Worm (Caenorhabditis elegans): ENCODE measurements around the gene F02D8.4.

F02D8.4 gene

DNA sequence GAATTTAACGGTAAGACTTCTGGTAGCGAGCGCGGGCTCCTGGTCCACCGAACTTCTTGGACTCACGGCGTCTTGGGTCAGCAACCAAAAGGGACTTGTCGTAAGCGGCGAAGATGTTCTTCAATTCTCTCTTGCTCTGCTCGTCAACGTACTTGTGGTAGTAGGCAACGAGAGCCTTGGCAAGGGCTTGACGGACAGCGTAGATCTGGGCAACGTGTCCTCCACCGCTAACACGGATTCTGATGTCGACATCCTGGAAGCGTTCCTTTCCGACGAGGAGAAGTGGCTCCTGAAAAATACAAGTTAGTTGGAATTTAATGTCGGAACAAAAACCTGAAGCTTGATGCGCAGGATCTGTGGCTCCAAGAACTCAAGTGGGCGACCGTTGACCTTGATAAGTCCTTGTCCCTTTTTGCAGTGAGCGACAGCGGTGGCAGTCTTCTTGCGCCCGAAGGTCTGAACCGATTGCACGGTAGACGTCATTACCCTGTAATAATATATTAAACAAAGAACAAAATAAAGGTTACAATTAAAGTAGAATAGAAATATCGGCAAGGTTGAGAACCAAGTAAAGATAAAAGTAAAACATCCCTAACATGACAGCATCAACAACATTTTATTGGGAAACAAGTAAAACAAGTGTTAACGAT lies 15.5 kb downstream of the F02D8.4 start, which contains the start of gene rps-16 (continued):
- TF ChIP-seq skn-1 (tag; optimal IDR thresholded peaks at IDR 0.05) (no peak), F44E2.7 (GFP tag; IDR thresholded peaks at IDR 0.05) (no peak), nhr-48 (tag; optimal IDR thresholded peaks at IDR 0.05) (no peak), mxl-3 (GFP tag; optimal IDR thresholded peaks at IDR 0.05) (no peak), R02D3.7 (tag; optimal IDR thresholded peaks at IDR 0.05) (no peak), lin-38 (GFP tag; IDR thresholded peaks at IDR 0.05) (peak; percentile 82), lin-39 (tag; optimal IDR thresholded peaks at IDR 0.05) (no peak), spr-3 (GFP tag; optimal IDR thresholded peaks at IDR 0.05) (no peak), lir-3 (tag; optimal IDR thresholded peaks at IDR 0.05) (no peak), ztf-7 (tag; optimal IDR thresholded peaks at IDR 0.05) (no peak), jun-1 (tag; optimal IDR thresholded peaks at IDR 0.05) (no peak), egl-27 (tag; optimal IDR thresholded peaks at IDR 0.05) (no peak), nhr-77 (tag; optimal IDR thresholded peaks at IDR 0.05) (no peak), lin-29 (GFP tag; IDR thresholded peaks at IDR 0.05) (no peak), unc-130 (GFP tag; optimal IDR thresholded peaks at IDR 0.05) (no peak), cey-2 (tag; optimal IDR thresholded peaks at IDR 0.05; ENCODE audit: borderline replicate concordance, insufficient read depth) (no peak), egl-43 (GFP tag; IDR thresholded peaks at IDR 0.05) (peak; percentile 49; the same call in 1 of the 2 replicates), daf-16 (GFP tag; optimal IDR thresholded peaks at IDR 0.05) (peak in 1 of 2 experiments; percentile 21), daf-16 (tag; optimal IDR thresholded peaks at IDR 0.05) (no peak), madf-5 (GFP tag; IDR thresholded peaks at IDR 0.05) (0 out of 4 replicates have a peak, but pooled peaks of 1 of the 2 experiments have one; percentile 38), nhr-111 (GFP tag; optimal IDR thresholded peaks at IDR 0.05) (peak; percentile 89), F26F4.8 (GFP tag; conservative IDR thresholded peaks at IDR 0.05) (no peak), dpl-1 (GFP tag; optimal IDR thresholded peaks at IDR 0.05) (no peak), snpc-4 (tag; optimal IDR thresholded peaks at IDR 0.05) (no peak), ceh-20 (GFP tag; IDR thresholded peaks at IDR 0.05) (no peak), zag-1 (tag; optimal IDR thresholded peaks at IDR 0.05) (no peak), dmd-9 (GFP tag; IDR thresholded peaks at IDR 0.05) (no peak), aha-1 (tag) (peak; percentile 90), ces-1 (GFP tag; optimal IDR thresholded peaks at IDR 0.05) (no peak), pqm-1 (tag; optimal IDR thresholded peaks at IDR 0.05) (no peak), zfp-2 (tag; optimal IDR thresholded peaks at IDR 0.05) (no peak), vab-7 (GFP tag; IDR thresholded peaks at IDR 0.05) (no peak), zip-11 (GFP tag; IDR thresholded peaks at IDR 0.05) (no peak), Y105C5A.15 (GFP tag; IDR thresholded peaks at IDR 0.05) (peak; percentile 69; the same call in 1 of the 2 replicates), D1046.2 (GFP tag; IDR thresholded peaks at IDR 0.05) (no peak), T26A8.4 (GFP tag; IDR thresholded peaks at IDR 0.05) (0 out of 2 replicates have a peak, but pooled peaks have one; percentile 19), arid-1 (GFP tag; conservative IDR thresholded peaks at IDR 0.05) (no peak), lin-13 (GFP tag; optimal IDR thresholded peaks at IDR 0.05) (peak; percentile 38), mep-1 (tag; optimal IDR thresholded peaks at IDR 0.05) (no peak), daf-8 (GFP tag; IDR thresholded peaks at IDR 0.05) (no peak), T20F7.1 (GFP tag; optimal IDR thresholded peaks at IDR 0.05) (no peak), unc-62 (GFP tag; optimal IDR thresholded peaks at IDR 0.05 in 1 of 2) (peak in 1 of 2 experiments; percentile 81), unc-62 (tag; optimal IDR thresholded peaks at IDR 0.05) (no peak), pha-4 (GFP tag; IDR thresholded peaks at IDR 0.05) (peak; percentile 64; the same call in 1 of the 2 replicates), pha-4 (tag; optimal IDR thresholded peaks at IDR 0.05) (no peak), gei-8 (GFP tag; optimal IDR thresholded peaks at IDR 0.05) (no peak), Y5F2A.4 (GFP tag; optimal IDR thresholded peaks at IDR 0.05) (peak; percentile 47), hlh-11 (tag; optimal IDR thresholded peaks at IDR 0.05) (no peak), ceh-82 (tag; optimal IDR thresholded peaks at IDR 0.05) (no peak), hlh-30 (tag; optimal IDR thresholded peaks at IDR 0.05; ENCODE audit: insufficient read depth) (no peak), F37D6.2 (tag; optimal IDR thresholded peaks at IDR 0.05) (no peak), zfp-3 (GFP tag; conservative IDR thresholded peaks at IDR 0.05) (no peak)
